Worm (Caenorhabditis elegans): Measurements from ENCODE around the gene txt-1.

ce11 chrII:104234-104633 is 1.8 kb upstream of the txt-1 start, which contains the start of gene col-68:
- TF ChIP-seq egl-18 (GFP tag; IDR thresholded peaks at IDR 0.05) (no peak), lag-1 (GFP tag; IDR thresholded peaks at IDR 0.05) (no peak), tbx-9 (tag; optimal IDR thresholded peaks at IDR 0.05; ENCODE audit: borderline replicate concordance) (no peak), attf-6 (GFP tag; IDR thresholded peaks at IDR 0.05) (no peak), pha-4 (tag; optimal IDR thresholded peaks at IDR 0.05) (no peak), nhr-120 (GFP tag; IDR thresholded peaks at IDR 0.05) (no peak), hrde-1 (tag; optimal IDR thresholded peaks at IDR 0.05; ENCODE audit: borderline replicate concordance) (no peak), bed-2 (GFP tag; IDR thresholded peaks at IDR 0.05) (no peak), C17E4.6 (GFP tag; IDR thresholded peaks at IDR 0.05) (no peak), ama-1 (optimal IDR thresholded peaks at IDR 0.05) (no peak), ama-1 (GFP tag; optimal IDR thresholded peaks at IDR 0.05) (no peak)

Measured in whole organism, young adult.